Worm (Caenorhabditis elegans) whole organism, late embryonic: ENCODE measurements around the gene Y44A6C.2.

Source experiments
- C08G9.2 ChIP-seq: sonication (generic microtip); optimal IDR thresholded peaks from 2 replicates; lab custom pipeline; 2016; ENCODE audit warnings: mild to moderate bottlenecking, missing genetic modification characterization, moderate library complexity, missing compliant biosample characterization
- F13H6.1 ChIP-seq: sonication (generic microtip); optimal IDR thresholded peaks from 2 replicates; lab custom pipeline; 2016; ENCODE audit warnings: missing genetic modification characterization, missing compliant biosample characterization
- K02D7.2 ChIP-seq: sonication (generic microtip); optimal IDR thresholded peaks from 2 replicates; lab custom pipeline; 2017; ENCODE audit warnings: mild to moderate bottlenecking, missing genetic modification characterization, missing compliant biosample characterization
- K09A11.1 ChIP-seq: sonication (generic microtip); optimal IDR thresholded peaks from 2 replicates; lab custom pipeline; 2017; ENCODE audit warnings: antibody characterized with exemption, mild to moderate bottlenecking, missing genetic modification characterization, missing compliant biosample characterization; ENCODE audit not compliant: insufficient read depth
- ahr-1 ChIP-seq: sonication (generic microtip); optimal IDR thresholded peaks from 2 replicates; lab custom pipeline; 2016; ENCODE audit warnings: missing genetic modification characterization, missing compliant biosample characterization
- ama-1 ChIP-seq: fragments of 150-350 bp; optimal IDR thresholded peaks from 2 replicates; lab custom pipeline; 2014
- ceh-18 ChIP-seq: sonication (generic microtip); optimal IDR thresholded peaks from 2 replicates; lab custom pipeline; 2016; ENCODE audit warnings: missing genetic modification characterization, missing compliant biosample characterization
- ceh-22 ChIP-seq: sonication (generic microtip); optimal IDR thresholded peaks from 2 replicates; lab custom pipeline; 2017; ENCODE audit warnings: missing biosample characterization, missing genetic modification characterization
- ceh-30 ChIP-seq: fragments of 150-350 bp; optimal IDR thresholded peaks from 2 replicates; lab custom pipeline; 2014; ENCODE audit warnings: missing biosample characterization, missing genetic modification characterization
- ceh-31 ChIP-seq: sonication (generic microtip); optimal IDR thresholded peaks from 2 replicates; lab custom pipeline; 2016; ENCODE audit warnings: missing genetic modification characterization, missing compliant biosample characterization
- ceh-34 ChIP-seq: sonication (generic microtip); optimal IDR thresholded peaks from 2 replicates; lab custom pipeline; 2016; ENCODE audit warnings: mild to moderate bottlenecking, missing genetic modification characterization, missing compliant biosample characterization
- che-1 ChIP-seq: sonication (generic microtip); optimal IDR thresholded peaks from 2 replicates; lab custom pipeline; 2016; ENCODE audit warnings: mild to moderate bottlenecking, missing genetic modification characterization, missing compliant biosample characterization
- dmd-4 ChIP-seq: sonication (generic microtip); optimal IDR thresholded peaks from 2 replicates; lab custom pipeline; 2016; ENCODE audit warnings: borderline replicate concordance, missing genetic modification characterization, missing compliant biosample characterization
- elt-2 ChIP-seq: sonication (generic microtip); optimal IDR thresholded peaks from 2 replicates; lab custom pipeline; 2016; ENCODE audit warnings: missing genetic modification reagents, missing genetic modification characterization, missing compliant biosample characterization
- eyg-1 ChIP-seq: sonication (generic microtip); optimal IDR thresholded peaks from 2 replicates; lab custom pipeline; 2016; ENCODE audit warnings: missing genotype, missing genetic modification characterization, missing compliant biosample characterization
- fax-1 ChIP-seq: sonication (generic microtip); optimal IDR thresholded peaks from 2 replicates; lab custom pipeline; 2016; ENCODE audit warnings: missing genotype, missing genetic modification characterization, missing compliant biosample characterization
- fkh-10 ChIP-seq: fragments of 150-350 bp; optimal IDR thresholded peaks from 2 replicates; lab custom pipeline; 2014; ENCODE audit warnings: missing biosample characterization, missing genetic modification reagents, missing genetic modification characterization
- gmeb-2 ChIP-seq: sonication (generic microtip); optimal IDR thresholded peaks from 2 replicates; lab custom pipeline; 2016; ENCODE audit warnings: missing genetic modification characterization, inconsistent platforms, missing compliant biosample characterization
- hlh-15 ChIP-seq: sonication (generic microtip); optimal IDR thresholded peaks from 2 replicates; lab custom pipeline; 2016; ENCODE audit warnings: missing genetic modification characterization, missing compliant biosample characterization
- hlh-30 ChIP-seq: sonication (generic microtip); optimal IDR thresholded peaks from 2 replicates; lab custom pipeline; 2017; ENCODE audit warnings: antibody characterized with exemption, missing genetic modification characterization, missing compliant biosample characterization; ENCODE audit not compliant: insufficient read depth
- hlh-8 ChIP-seq: sonication (generic microtip); optimal IDR thresholded peaks from 2 replicates; lab custom pipeline; 2016; ENCODE audit warnings: missing genotype, missing genetic modification characterization, missing compliant biosample characterization
- lin-11 ChIP-seq: fragments of 200-800 bp; sonication (Bioruptor generic); optimal IDR thresholded peaks from 2 replicates; lab custom pipeline; 2018; ENCODE audit warnings: mild to moderate bottlenecking, missing genetic modification characterization, missing compliant biosample characterization
- madf-2 ChIP-seq: sonication (generic microtip); optimal IDR thresholded peaks from 2 replicates; lab custom pipeline; 2017; ENCODE audit warnings: missing genetic modification characterization, missing compliant biosample characterization
- nfya-1 ChIP-seq: sonication (generic microtip); optimal IDR thresholded peaks from 2 replicates; lab custom pipeline; 2017; ENCODE audit warnings: missing genetic modification characterization, mild to moderate bottlenecking, missing compliant biosample characterization, antibody characterized with exemption, moderate library complexity
- nhr-11 ChIP-seq: fragments of 150-350 bp; optimal IDR thresholded peaks from 2 replicates; lab custom pipeline; 2014; ENCODE audit warnings: missing biosample characterization, missing genetic modification characterization
- nhr-232 ChIP-seq: sonication (generic microtip); optimal IDR thresholded peaks from 2 replicates; lab custom pipeline; 2016; ENCODE audit warnings: missing genetic modification characterization, missing compliant biosample characterization
- pag-3 ChIP-seq: sonication (generic microtip); optimal IDR thresholded peaks from 2 replicates; lab custom pipeline; 2016; ENCODE audit warnings: missing compliant biosample characterization, missing genetic modification characterization, borderline replicate concordance
- pat-9 ChIP-seq: fragments of 200-800 bp; sonication (Bioruptor generic); optimal IDR thresholded peaks from 2 replicates; lab custom pipeline; 2018; ENCODE audit warnings: mild to moderate bottlenecking, missing genetic modification characterization, moderate library complexity, missing compliant biosample characterization
- pax-1 ChIP-seq: fragments of 150-350 bp; optimal IDR thresholded peaks from 2 replicates; lab custom pipeline; 2014; ENCODE audit warnings: missing biosample characterization, missing genetic modification characterization
- pha-2 ChIP-seq: sonication (generic microtip); optimal IDR thresholded peaks from 2 replicates; lab custom pipeline; 2017; ENCODE audit warnings: mild to moderate bottlenecking, missing genetic modification characterization, missing compliant biosample characterization
- pha-4 ChIP-seq: fragments of 150-350 bp; optimal IDR thresholded peaks from 2 replicates; lab custom pipeline; 2018; ENCODE audit warnings: missing biosample characterization, missing genetic modification reagents, missing genetic modification characterization
- pqm-1 ChIP-seq: sonication (generic microtip); optimal IDR thresholded peaks from 2 replicates; lab custom pipeline; 2016; ENCODE audit warnings: missing genetic modification characterization, missing compliant biosample characterization
- pros-1 ChIP-seq: fragments of 150-350 bp; optimal IDR thresholded peaks from 2 replicates; lab custom pipeline; 2014; ENCODE audit warnings: missing biosample characterization, missing genetic modification reagents, missing genetic modification characterization
- rnt-1 ChIP-seq: sonication (generic microtip); optimal IDR thresholded peaks from 2 replicates; lab custom pipeline; 2016; ENCODE audit warnings: missing genetic modification characterization, missing compliant biosample characterization
- sdc-2 ChIP-seq: sonication (generic microtip); optimal IDR thresholded peaks from 2 replicates; lab custom pipeline; 2016; ENCODE audit warnings: missing genotype, missing genetic modification characterization, missing compliant biosample characterization
- sox-2 ChIP-seq: fragments of 200-800 bp; sonication (Bioruptor generic); IDR thresholded peaks from 2 replicates; pipeline ENCODE4 v1.3.6; 2022; ENCODE audit warnings: missing genetic modification reagents, missing genetic modification characterization, missing compliant biosample characterization
- sox-4 ChIP-seq: sonication (generic microtip); optimal IDR thresholded peaks from 2 replicates; lab custom pipeline; 2017; ENCODE audit warnings: mild to moderate bottlenecking, missing genetic modification characterization, inconsistent platforms, missing compliant biosample characterization
- syd-9 ChIP-seq: sonication (generic microtip); optimal IDR thresholded peaks from 2 replicates; lab custom pipeline; 2016; ENCODE audit warnings: mild to moderate bottlenecking, missing genetic modification characterization, moderate library complexity, missing compliant biosample characterization
- tbx-2 ChIP-seq: sonication (generic microtip); optimal IDR thresholded peaks from 2 replicates; lab custom pipeline; 2016; ENCODE audit warnings: missing genetic modification characterization, missing compliant biosample characterization
- ttx-3 ChIP-seq: sonication (generic microtip); optimal IDR thresholded peaks from 2 replicates; lab custom pipeline; 2016; ENCODE audit warnings: missing genetic modification reagents, missing genetic modification characterization, missing compliant biosample characterization
- unc-3 ChIP-seq, 2 experiments: fragments of 200-800 bp in 1 of 2; sonication (Bioruptor generic) in 1 of 2; sonication (generic microtip) in 1 of 2; conservative IDR thresholded peaks in 1 of 2; optimal IDR thresholded peaks in 1 of 2; 2 replicates each; pipeline versions ENCODE4 v1.3.6 to Lab custom; 2016 to 2022; ENCODE audit warnings: missing compliant biosample characterization in 2 of 2, missing genetic modification characterization in 2 of 2, missing genetic modification reagents in 1 of 2
- unc-42 ChIP-seq: sonication (generic microtip); optimal IDR thresholded peaks from 2 replicates; lab custom pipeline; 2016; ENCODE audit warnings: missing genotype, missing genetic modification characterization, missing compliant biosample characterization
- unc-55 ChIP-seq: sonication (generic microtip); optimal IDR thresholded peaks from 2 replicates; lab custom pipeline; 2017; ENCODE audit warnings: missing biosample characterization, missing genetic modification reagents, missing genetic modification characterization
- ztf-16 ChIP-seq: sonication (generic microtip); optimal IDR thresholded peaks from 2 replicates; lab custom pipeline; 2017; ENCODE audit warnings: missing genetic modification characterization, missing compliant biosample characterization

The Y44A6C.2 gene

DNA sequence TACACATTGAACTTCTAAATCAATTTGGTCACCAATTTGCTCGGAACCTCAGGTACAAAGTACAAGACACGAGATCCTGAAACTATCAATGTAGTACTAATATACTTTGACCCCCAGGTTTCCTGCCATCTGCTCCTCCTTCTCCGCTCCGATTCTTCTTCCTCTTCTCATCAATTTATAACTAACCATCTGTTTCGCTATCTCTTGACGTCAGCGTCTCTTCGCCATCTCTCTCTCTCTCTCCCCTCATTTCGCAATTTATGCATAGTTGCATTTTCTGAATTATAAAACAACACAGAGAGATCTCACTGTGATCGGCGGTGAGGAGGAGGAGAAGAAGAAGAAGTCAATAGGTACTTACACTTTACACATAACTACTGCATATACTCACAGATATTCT lies 10.3 kb upstream of the Y44A6C.2 start:
- peak; percentile 28 for TF ChIP-seq tbx-2 (tag; lab: Kevin White, UChicago)
- no peak for TF ChIP-seq sox-2 (GFP tag; lab: Robert Waterston, UW)
- TF ChIP-seq madf-2 = no peak
- peak; percentile 30 for TF ChIP-seq ceh-34 (tag; lab: Kevin White, UChicago)
- TF ChIP-seq hlh-8 = peak; percentile 92
- no peak for TF ChIP-seq C08G9.2 (tag; lab: Kevin White, UChicago)
- TF ChIP-seq nhr-11 (tag; lab: Kevin White, UChicago) = no peak
- TF ChIP-seq ceh-31 = peak; percentile 80
- no peak for TF ChIP-seq unc-3 (GFP tag; conservative IDR thresholded peaks at IDR 0.05; lab: Robert Waterston, UW)
- TF ChIP-seq unc-3 (tag; optimal IDR thresholded peaks at IDR 0.05; lab: Kevin White, UChicago) = no peak
- TF ChIP-seq hlh-30 (tag; lab: Kevin White, UChicago) = no peak
- no peak for TF ChIP-seq syd-9 (tag; lab: Kevin White, UChicago)
- TF ChIP-seq eyg-1 = no peak
- no peak for TF ChIP-seq pag-3
- no peak for TF ChIP-seq gmeb-2 (tag; lab: Kevin White, UChicago)
- no peak for TF ChIP-seq che-1 (tag; lab: Kevin White, UChicago)
- TF ChIP-seq F13H6.1 (tag; lab: Kevin White, UChicago) = no peak
- no peak for TF ChIP-seq pros-1 (tag; lab: Kevin White, UChicago)
- no peak for TF ChIP-seq K09A11.1
- TF ChIP-seq ama-1 = no peak
- peak; percentile 45 for TF ChIP-seq pat-9 (tag; lab: Kevin White, UChicago)
- no peak for TF ChIP-seq K02D7.2 (tag; lab: Kevin White, UChicago)
- no peak for TF ChIP-seq hlh-15
- TF ChIP-seq elt-2 = no peak
- no peak for TF ChIP-seq pax-1 (tag; lab: Kevin White, UChicago)
- no peak for TF ChIP-seq ztf-16 (tag; lab: Kevin White, UChicago)
- peak; percentile 92 for TF ChIP-seq ceh-18 (tag; lab: Kevin White, UChicago)
- TF ChIP-seq pha-2 (tag; lab: Kevin White, UChicago) = peak; percentile 25
- peak; percentile 78 for TF ChIP-seq unc-42 (tag; lab: Kevin White, UChicago)
- no peak for TF ChIP-seq fkh-10
- TF ChIP-seq nfya-1 = peak; percentile 60
- TF ChIP-seq unc-55 = peak; percentile 85
- TF ChIP-seq sdc-2 (tag; lab: Kevin White, UChicago) = no peak
- no peak for TF ChIP-seq fax-1 (tag; lab: Kevin White, UChicago)
- peak; percentile 33 for TF ChIP-seq rnt-1
- TF ChIP-seq ceh-22 (tag; lab: Kevin White, UChicago) = no peak
- no peak for TF ChIP-seq sox-4
- no peak for TF ChIP-seq ttx-3 (tag; lab: Kevin White, UChicago)
- no peak for TF ChIP-seq nhr-232 (tag; lab: Kevin White, UChicago)

DNA sequence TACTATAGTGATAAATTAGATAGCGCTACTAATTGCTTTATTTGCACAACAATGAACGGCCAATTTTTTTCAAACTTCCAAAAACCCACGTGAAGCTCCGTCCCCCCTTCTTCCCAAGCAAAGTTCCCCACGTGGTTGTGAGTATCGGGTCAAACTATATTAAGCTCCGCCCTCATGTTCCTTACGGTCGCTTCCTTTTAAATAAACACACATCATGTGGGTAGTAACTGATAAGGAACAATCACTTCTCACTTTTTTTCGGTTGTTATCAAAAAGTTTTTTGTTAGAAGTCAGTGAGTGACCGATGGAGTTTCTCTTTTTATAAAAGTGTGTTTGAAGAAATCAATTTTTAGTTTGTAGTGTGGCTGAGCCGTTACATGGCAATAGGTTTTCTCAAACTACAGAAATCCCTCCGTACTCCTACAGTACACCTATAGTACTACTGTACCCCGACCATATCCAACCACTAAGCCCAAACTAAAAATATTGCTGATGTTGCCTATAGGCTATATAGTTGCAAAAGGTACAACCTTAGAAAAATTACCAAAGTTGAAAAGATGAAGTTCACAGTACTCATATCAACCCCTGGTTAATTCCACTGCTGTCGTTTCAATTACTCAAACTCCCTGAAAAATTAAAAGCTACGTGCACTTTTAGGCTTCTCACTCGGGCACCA lies 9.6 kb upstream of the Y44A6C.2 start:
- TF ChIP-seq elt-2 (peak; percentile 56), F13H6.1 (tag; lab: Kevin White, UChicago) (no peak), sox-2 (GFP tag; lab: Robert Waterston, UW) (no peak), madf-2 (no peak)

DNA sequence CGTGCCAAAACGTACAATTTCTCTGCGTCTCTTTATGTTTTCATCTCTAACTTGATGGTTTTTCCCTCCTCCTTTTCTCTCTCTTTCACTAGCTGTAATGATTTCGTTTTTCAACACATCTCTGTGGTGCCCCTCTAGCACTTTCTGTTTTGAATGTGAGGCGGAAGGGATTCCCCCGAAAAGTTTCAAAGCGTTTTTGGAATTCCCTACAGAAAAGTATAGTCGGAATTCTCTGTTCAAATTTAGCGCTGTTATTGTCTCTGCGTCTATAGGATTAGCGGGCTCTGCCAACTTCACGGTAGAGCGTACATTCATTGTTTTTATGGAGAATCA lies 9.1 kb upstream of the Y44A6C.2 start:
- TF ChIP-seq hlh-30 (tag; lab: Kevin White, UChicago) (peak; percentile 43), pros-1 (tag; lab: Kevin White, UChicago) (peak; percentile 31), rnt-1 (peak; percentile 9), nhr-232 (tag; lab: Kevin White, UChicago) (no peak), pha-4 (no peak), pat-9 (tag; lab: Kevin White, UChicago) (peak; percentile 29), unc-55 (peak; percentile 65), madf-2 (no peak), pqm-1 (no peak), ceh-18 (tag; lab: Kevin White, UChicago) (peak; percentile 69), ceh-30 (tag; lab: Kevin White, UChicago) (peak; percentile 45), ceh-31 (peak; percentile 15), fax-1 (tag; lab: Kevin White, UChicago) (no peak), ahr-1 (tag; lab: Kevin White, UChicago) (no peak), dmd-4 (tag; lab: Kevin White, UChicago) (no peak), pax-1 (tag; lab: Kevin White, UChicago) (peak; percentile 55), lin-11 (no peak), nfya-1 (peak; percentile 24), ceh-34 (tag; lab: Kevin White, UChicago) (peak; percentile 13), fkh-10 (no peak), tbx-2 (tag; lab: Kevin White, UChicago) (peak; percentile 25), che-1 (tag; lab: Kevin White, UChicago) (no peak), ama-1 (no peak), unc-42 (tag; lab: Kevin White, UChicago) (peak; percentile 26)
- TF ChIP-seq, all 69 proteins: peak for 13
